Worm (Caenorhabditis elegans): ENCODE data around the gene madf-4.
A peak's percentile ranks its signal among the peaks of the same experiment; 100 is the strongest.

madf-4 gene

DNA sequence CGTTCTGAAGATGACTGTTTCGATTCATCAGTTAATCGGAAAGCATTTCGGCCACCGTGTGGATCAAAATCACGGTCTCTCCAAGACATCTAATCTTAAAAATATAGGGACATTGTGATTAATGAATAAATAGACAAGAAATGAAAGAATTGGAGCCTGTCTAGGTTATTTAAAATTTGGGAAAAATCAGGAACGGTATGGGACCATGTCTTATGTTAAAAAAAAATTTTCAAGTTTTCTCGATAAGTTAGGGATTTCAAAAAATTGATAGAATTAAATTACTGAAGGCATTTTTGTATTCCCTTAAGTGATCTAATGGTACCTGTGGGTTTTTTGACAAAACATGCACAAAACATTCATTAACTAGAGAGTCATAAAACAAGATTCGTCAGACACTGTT lies 13.8 kb upstream of the madf-4 start, which contains the start of gene unc-41:
Gene unc-41 (minus strand): TSS at position 101 of the 400 bp plus-strand sequence.
- TF ChIP-seq med-1 (GFP tag; optimal IDR thresholded peaks at IDR 0.05; ENCODE audit: insufficient read depth) (no peak), T22C8.4 (GFP tag; IDR thresholded peaks at IDR 0.05) (no peak), ref-1 (GFP tag; conservative IDR thresholded peaks at IDR 0.05) (no peak), tab-1 (GFP tag; IDR thresholded peaks at IDR 0.05) (no peak), klf-2 (GFP tag; conservative IDR thresholded peaks at IDR 0.05) (no peak), cog-1 (tag; optimal IDR thresholded peaks at IDR 0.05) (no peak), ztf-29 (GFP tag; IDR thresholded peaks at IDR 0.05) (no peak), ztf-23 (GFP tag; IDR thresholded peaks at IDR 0.05) (no peak), flt-1 (GFP tag; IDR thresholded peaks at IDR 0.05) (no peak)

DNA sequence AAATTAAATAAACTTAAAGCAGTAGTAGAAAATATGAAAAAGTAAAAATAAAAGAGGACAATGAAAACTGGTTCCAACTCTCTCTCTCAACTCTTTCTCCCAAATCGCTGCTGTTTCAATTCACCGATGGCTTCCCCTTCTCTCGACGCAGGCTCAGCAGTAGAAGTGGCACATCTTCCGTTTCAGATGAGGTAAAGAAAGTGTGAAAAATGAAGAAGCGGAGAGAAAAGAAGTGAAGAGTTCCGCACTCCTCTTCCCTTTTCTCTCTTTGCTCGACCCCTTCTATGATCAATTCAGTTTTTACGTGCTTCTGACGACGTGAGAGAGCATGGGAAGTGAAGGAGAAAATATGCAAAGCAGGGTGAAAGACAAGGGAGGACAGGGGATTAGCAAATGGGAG lies 12.0 kb upstream of the madf-4 start:
- TF ChIP-seq ref-1 (GFP tag; conservative IDR thresholded peaks at IDR 0.05) (no peak), tab-1 (GFP tag; IDR thresholded peaks at IDR 0.05) (no peak), T22C8.4 (GFP tag; IDR thresholded peaks at IDR 0.05) (no peak), med-1 (GFP tag; optimal IDR thresholded peaks at IDR 0.05; ENCODE audit: insufficient read depth) (no peak), klf-2 (GFP tag; conservative IDR thresholded peaks at IDR 0.05) (no peak), cog-1 (tag; optimal IDR thresholded peaks at IDR 0.05) (no peak), ztf-29 (GFP tag; IDR thresholded peaks at IDR 0.05) (no peak), ztf-23 (GFP tag; IDR thresholded peaks at IDR 0.05) (no peak), flt-1 (GFP tag; IDR thresholded peaks at IDR 0.05) (no peak)

DNA sequence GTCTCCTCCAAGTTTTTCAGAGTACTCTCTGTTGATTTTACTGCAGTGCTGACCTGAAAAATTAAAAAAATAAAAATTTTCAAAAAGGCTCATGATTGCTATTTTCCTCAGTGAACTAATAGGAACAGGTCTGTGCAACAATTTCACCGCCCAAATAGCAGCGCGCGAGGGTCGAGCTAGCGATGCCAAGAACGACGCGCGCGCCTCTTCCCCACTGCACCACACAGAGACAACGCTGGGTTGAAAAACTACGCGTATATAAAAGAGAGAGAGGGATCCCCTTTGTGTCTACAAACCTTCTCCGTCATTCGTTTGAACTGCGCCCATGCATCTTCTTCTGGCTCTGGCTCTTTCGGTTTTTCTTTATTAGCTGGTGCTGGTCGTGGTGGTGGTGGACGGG lies 7.8 kb upstream of the madf-4 start:
- TF ChIP-seq tab-1 (GFP tag; IDR thresholded peaks at IDR 0.05) = peak; percentile 96
- TF ChIP-seq ztf-29 (GFP tag; IDR thresholded peaks at IDR 0.05) = peak; percentile 88
- peak; percentile 95 for TF ChIP-seq klf-2 (GFP tag; conservative IDR thresholded peaks at IDR 0.05)
- TF ChIP-seq med-1 (GFP tag; optimal IDR thresholded peaks at IDR 0.05; ENCODE audit: insufficient read depth) = peak; percentile 70
- peak; percentile 97 for TF ChIP-seq ztf-23 (GFP tag; IDR thresholded peaks at IDR 0.05)
- peak; percentile 87 for TF ChIP-seq ref-1 (GFP tag; conservative IDR thresholded peaks at IDR 0.05)
- peak; percentile 97 for TF ChIP-seq flt-1 (GFP tag; IDR thresholded peaks at IDR 0.05)
- peak; percentile 92 for TF ChIP-seq T22C8.4 (GFP tag; IDR thresholded peaks at IDR 0.05)
- peak; percentile 85 for TF ChIP-seq cog-1 (tag; optimal IDR thresholded peaks at IDR 0.05)

DNA sequence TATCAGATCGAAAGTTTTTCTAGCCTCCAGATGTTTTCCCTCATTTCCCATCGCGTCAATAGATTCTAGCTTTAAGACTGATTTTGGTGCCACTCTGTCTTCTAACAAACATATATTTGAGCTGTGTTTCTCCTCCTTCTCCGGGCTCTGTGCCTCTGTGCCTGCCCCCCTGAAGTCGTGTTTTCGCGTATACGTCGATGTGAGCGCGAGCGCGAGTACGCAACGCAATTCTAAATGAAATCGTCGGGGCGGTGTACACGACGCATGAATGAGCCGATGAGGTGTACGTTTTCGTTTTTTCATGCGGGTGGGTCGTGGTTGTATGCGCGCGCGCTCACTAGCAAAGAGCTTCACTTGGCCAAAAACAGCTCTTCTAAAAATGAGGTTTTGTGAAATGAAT lies 3.6 kb upstream of the madf-4 start:
- TF ChIP-seq ztf-29 (GFP tag; IDR thresholded peaks at IDR 0.05) (no peak), cog-1 (tag; optimal IDR thresholded peaks at IDR 0.05) (no peak), ztf-23 (GFP tag; IDR thresholded peaks at IDR 0.05) (no peak), klf-2 (GFP tag; conservative IDR thresholded peaks at IDR 0.05) (no peak), T22C8.4 (GFP tag; IDR thresholded peaks at IDR 0.05) (no peak), tab-1 (GFP tag; IDR thresholded peaks at IDR 0.05) (no peak)

DNA sequence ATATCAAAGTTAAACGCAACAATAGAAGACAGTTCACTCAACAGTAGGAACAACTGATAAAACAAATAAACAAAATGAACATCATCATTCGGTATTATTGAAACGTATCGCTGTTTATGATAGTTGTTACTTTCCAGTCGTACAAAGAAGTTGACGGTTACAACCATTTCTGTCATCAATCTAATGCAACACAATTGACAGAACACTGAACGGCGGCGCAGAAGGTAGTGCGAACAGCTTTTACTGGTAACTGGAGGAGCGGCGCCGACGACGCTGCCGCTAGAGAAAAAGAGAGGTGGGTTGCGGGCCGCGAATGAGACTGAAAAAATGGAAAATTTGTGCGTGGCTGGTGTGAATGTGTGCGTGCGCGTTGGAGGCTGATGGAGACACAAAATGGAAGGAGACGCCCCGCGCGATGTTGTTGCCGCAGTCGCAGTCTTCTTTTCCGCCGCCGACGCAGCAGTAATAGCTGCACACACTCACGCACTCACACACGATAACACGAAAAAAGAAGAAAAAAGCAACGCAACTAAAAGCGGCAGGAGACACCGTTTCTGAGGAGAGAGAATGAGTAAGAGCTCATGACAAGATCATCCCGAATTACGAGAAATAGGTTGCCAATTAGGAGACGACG lies 2.0 kb upstream of the madf-4 start:
- TF ChIP-seq klf-2 (GFP tag; conservative IDR thresholded peaks at IDR 0.05) (no peak), med-1 (GFP tag; optimal IDR thresholded peaks at IDR 0.05; ENCODE audit: insufficient read depth) (no peak), cog-1 (tag; optimal IDR thresholded peaks at IDR 0.05) (no peak), ztf-29 (GFP tag; IDR thresholded peaks at IDR 0.05) (no peak), flt-1 (GFP tag; IDR thresholded peaks at IDR 0.05) (no peak), T22C8.4 (GFP tag; IDR thresholded peaks at IDR 0.05) (no peak), tab-1 (GFP tag; IDR thresholded peaks at IDR 0.05) (no peak), ztf-23 (GFP tag; IDR thresholded peaks at IDR 0.05) (no peak), ref-1 (GFP tag; conservative IDR thresholded peaks at IDR 0.05) (no peak)

DNA sequence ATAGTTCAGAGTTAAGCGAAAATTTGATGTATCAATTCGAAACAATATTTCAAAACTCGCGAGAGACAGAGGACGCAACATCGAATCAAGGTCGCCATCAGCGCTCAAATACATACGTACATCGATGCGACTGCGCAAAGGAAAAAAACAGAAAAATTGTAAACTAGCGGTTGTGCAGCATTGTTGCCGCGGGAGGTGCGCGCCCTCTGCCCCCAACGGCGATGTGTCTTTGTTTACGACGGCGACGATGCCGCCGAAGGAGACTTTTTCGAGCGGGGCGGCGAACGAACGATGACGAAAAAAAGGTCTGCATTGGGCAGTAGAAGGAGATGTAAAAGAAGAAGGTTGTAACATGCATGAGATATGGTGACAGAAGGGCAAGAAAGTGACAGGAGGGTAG lies 622 bp upstream of the madf-4 start:
- no peak for TF ChIP-seq tab-1 (GFP tag; IDR thresholded peaks at IDR 0.05)
- 0 out of 2 replicates have a peak, but pooled peaks have one; percentile 9 for TF ChIP-seq flt-1 (GFP tag; IDR thresholded peaks at IDR 0.05)
- no peak for TF ChIP-seq ztf-23 (GFP tag; IDR thresholded peaks at IDR 0.05)

DNA sequence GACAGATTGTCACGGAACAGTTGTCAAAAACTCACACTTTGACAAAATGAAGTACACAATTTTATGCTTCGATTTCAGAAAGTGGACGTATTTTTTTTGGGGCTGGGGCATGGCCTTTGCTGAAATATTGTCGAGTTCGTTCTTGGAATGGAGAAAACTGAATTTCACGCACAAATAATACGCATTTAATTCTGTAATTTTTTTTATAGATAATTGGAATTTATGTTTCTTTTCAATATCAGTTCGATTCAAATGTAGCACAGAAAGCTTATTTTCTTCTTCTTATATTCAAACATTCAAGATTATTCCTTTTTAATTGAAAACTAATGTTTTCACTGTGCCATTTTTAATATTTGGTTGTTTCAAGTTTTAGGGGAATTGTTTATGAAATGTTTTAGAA lies 1.9 kb downstream of the madf-4 start, which contains the start of gene T07C12.10:
Gene T07C12.10 (minus strand): TSS at position 101 of the 400 bp plus-strand sequence.
- TF ChIP-seq med-1 (GFP tag; optimal IDR thresholded peaks at IDR 0.05; ENCODE audit: insufficient read depth) = no peak
- no peak for TF ChIP-seq klf-2 (GFP tag; conservative IDR thresholded peaks at IDR 0.05)
- TF ChIP-seq cog-1 (tag; optimal IDR thresholded peaks at IDR 0.05) = no peak
- TF ChIP-seq T22C8.4 (GFP tag; IDR thresholded peaks at IDR 0.05) = no peak
- TF ChIP-seq ztf-23 (GFP tag; IDR thresholded peaks at IDR 0.05) = no peak
- no peak for TF ChIP-seq ztf-29 (GFP tag; IDR thresholded peaks at IDR 0.05)
- TF ChIP-seq tab-1 (GFP tag; IDR thresholded peaks at IDR 0.05) = no peak
- TF ChIP-seq ref-1 (GFP tag; conservative IDR thresholded peaks at IDR 0.05) = no peak
- TF ChIP-seq flt-1 (GFP tag; IDR thresholded peaks at IDR 0.05) = no peak

DNA sequence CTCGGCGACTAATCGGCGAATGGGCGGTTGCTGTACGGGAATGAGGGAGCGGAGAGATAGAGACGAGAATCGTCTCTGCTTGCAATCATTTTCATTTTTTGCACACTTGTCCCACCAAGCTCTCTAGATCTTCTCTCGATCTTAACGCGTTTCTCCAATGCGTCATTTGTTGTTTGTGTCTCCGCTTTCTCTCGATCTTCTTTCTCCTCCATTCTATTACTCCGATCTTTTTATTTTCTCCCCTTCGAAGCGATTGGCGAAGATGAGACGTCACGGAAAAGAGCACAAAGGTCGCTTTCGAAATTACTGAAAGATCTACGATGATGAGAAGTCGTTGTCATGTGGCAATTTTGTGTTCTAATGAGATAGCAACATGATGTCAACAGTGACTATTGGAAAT lies 3.6 kb downstream of the madf-4 start:
- no peak for TF ChIP-seq cog-1 (tag; optimal IDR thresholded peaks at IDR 0.05)
- TF ChIP-seq ref-1 (GFP tag; conservative IDR thresholded peaks at IDR 0.05) = no peak
- TF ChIP-seq tab-1 (GFP tag; IDR thresholded peaks at IDR 0.05) = no peak
- no peak for TF ChIP-seq ztf-29 (GFP tag; IDR thresholded peaks at IDR 0.05)
- TF ChIP-seq ztf-23 (GFP tag; IDR thresholded peaks at IDR 0.05) = no peak

DNA sequence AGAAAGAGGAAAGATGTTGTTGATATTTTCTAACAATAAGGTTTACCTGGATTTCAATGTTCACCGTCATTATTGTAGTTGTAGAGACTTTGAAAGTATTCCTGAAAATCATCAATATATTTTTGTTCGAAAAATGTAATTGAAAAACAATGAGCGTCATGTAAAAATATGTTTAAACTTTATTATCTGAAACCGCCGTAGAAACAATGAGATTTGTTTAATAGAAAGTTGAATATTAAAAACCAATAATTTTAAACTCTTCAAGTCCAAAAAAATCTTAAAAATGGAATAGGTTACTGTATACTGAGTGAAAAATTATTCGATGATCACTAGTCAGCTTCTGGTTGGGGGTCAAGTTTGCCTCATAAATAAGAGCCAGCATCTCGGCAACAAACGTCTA lies 4.1 kb downstream of the madf-4 start, which contains the start of gene anmt-3:
Gene anmt-3 (minus strand): TSS at position 101 of the 400 bp plus-strand sequence.
- TF ChIP-seq tab-1 (GFP tag; IDR thresholded peaks at IDR 0.05) (no peak), klf-2 (GFP tag; conservative IDR thresholded peaks at IDR 0.05) (no peak), ref-1 (GFP tag; conservative IDR thresholded peaks at IDR 0.05) (no peak), ztf-29 (GFP tag; IDR thresholded peaks at IDR 0.05) (no peak), med-1 (GFP tag; optimal IDR thresholded peaks at IDR 0.05; ENCODE audit: insufficient read depth) (no peak), cog-1 (tag; optimal IDR thresholded peaks at IDR 0.05) (no peak), ztf-23 (GFP tag; IDR thresholded peaks at IDR 0.05) (no peak), flt-1 (GFP tag; IDR thresholded peaks at IDR 0.05) (no peak), T22C8.4 (GFP tag; IDR thresholded peaks at IDR 0.05) (no peak)

DNA sequence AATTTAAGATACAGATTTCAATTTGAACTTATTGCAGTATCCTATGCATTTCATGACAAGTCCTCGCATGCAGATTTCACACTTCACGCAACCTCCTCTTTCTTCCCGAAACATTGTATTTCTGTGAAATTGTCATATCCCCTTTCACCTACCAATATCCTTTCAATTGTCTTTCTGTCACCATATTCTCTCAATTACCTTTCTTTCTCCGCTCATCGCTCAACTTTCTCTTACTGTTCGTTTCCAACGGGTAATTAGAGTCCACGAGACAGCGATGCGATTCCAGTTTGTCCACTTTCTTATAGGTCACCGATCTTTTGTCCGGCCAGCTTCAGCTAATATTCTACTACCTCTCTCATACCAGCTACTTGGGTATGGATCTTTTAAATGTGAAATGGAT lies 9.9 kb downstream of the madf-4 start, which contains the start of gene mam-5:
Gene mam-5 (plus strand): TSS at position 304 of the 400 bp plus-strand sequence.
- TF ChIP-seq cog-1 (tag; optimal IDR thresholded peaks at IDR 0.05) (no peak), med-1 (GFP tag; optimal IDR thresholded peaks at IDR 0.05; ENCODE audit: insufficient read depth) (no peak), tab-1 (GFP tag; IDR thresholded peaks at IDR 0.05) (no peak)

Data from whole organism, midembryonic.